Fruit fly (Drosophila melanogaster) whole organism, larva: Measurements from ENCODE around the gene CG2278.

Experiments used
- noc ChIP-seq: fragments of 200-800 bp; sonication (Bioruptor generic); optimal IDR thresholded peaks from 3 replicates; lab custom pipeline; 2019; ENCODE audit warnings: missing biosample characterization, mild to moderate bottlenecking, missing genetic modification characterization, moderate library complexity

Gene CG2278

DNA sequence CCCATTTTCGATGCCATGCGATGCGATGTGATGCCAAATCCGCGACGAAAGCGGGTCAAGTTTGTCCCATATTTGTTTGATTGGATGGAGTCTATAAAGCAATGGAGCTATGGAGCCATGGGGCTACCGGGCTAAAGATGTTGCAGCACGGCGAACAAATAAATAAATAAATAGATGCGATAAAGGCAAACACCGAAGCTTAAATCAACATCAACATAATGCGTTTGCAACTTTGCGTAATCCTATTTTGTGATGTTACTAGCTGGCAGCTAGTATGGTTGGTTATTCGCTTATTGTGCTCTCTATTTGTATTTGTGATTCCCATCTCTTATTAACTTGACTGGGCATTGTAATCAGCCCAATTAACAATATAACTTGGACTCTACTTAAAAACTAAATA is 41.9 kb downstream of the CG2278 start:
- TF ChIP-seq noc (tag; lab: Kevin White, UChicago) = no peak

DNA sequence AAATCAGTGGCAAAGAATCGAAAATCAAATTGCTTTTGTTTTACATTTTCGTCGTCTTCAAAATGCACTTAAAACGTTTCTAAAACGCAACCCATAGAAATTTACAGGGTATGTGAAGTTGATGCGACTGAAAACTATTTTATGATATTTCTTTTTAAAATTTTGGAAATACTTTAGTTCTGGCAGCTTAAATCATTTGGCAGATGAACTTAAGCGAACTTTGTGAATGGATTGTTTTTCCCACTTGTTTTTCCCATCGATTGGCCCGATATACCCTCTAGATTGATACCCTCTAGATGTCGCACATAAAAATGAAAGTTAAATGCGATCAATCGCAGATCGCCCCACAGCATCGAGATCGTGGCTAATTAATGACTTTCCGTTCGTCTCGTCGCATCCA is 43.9 kb downstream of the CG2278 start:
- TF ChIP-seq noc (tag; lab: Kevin White, UChicago) = no peak

DNA sequence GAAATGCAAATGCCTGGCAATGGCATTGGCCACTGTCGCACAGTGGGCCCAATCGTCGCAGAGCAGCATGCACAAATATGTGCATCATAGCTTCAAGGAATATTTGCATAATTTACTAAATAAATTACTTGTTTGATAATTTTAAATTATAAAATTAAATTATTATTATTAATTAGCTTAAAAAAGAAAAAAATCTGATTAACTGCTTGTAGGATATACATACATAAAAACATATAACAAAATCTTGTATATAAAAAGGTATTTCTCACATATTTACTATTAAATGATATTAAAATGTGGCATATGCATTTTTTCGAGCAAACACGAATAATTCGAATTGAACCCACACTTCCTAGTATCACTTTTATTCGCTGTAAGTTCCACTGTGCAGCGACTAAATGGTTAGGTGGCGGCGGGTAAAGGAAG is 44.8 kb downstream of the CG2278 start:
- TF ChIP-seq noc (tag; lab: Kevin White, UChicago) = no peak

DNA sequence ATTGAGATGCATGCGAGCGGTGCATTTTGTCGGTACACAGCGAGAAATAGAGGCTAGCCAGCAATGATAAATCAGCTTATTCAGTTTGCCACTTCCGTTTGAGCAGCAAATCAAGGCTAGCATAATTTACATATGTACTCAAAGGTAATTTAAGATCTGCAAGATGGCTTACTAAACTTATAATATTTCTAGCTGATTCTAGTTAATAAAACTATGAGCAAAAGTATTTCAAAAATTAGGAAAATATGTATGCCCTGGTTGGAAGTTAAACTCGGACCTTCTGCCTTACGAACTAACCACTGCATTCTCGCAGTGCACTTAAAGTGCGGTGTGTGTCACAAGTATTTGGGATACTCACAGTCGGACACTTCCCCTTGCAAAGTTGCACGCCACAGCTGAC is 47.2 kb downstream of the CG2278 start:
- no peak for TF ChIP-seq noc (tag; lab: Kevin White, UChicago)

DNA sequence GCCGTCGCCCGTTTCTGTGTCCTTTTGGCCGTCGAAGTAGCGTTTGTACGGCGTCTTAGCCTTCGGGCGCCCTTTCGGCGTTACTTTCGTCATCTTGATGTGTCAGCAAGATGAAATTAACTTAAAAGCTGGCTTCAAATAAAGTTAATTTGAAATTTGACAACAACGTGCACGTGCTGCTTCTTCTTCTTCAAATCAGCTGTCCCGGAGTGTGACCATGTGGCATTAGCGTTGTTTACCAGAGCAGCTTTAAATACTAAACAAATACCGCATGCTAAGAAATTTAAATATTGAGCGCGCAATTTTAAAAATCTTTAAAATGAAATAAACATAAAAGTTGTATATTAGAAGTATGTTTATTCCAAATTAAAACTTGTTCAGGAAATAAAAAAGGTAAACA is 49.1 kb downstream of the CG2278 start, which contains the start of gene CG2260:
CG2260 (minus strand) TSS at position 209 of the 400 bp plus-strand sequence.
- TF ChIP-seq noc (tag; lab: Kevin White, UChicago) = no peak

DNA sequence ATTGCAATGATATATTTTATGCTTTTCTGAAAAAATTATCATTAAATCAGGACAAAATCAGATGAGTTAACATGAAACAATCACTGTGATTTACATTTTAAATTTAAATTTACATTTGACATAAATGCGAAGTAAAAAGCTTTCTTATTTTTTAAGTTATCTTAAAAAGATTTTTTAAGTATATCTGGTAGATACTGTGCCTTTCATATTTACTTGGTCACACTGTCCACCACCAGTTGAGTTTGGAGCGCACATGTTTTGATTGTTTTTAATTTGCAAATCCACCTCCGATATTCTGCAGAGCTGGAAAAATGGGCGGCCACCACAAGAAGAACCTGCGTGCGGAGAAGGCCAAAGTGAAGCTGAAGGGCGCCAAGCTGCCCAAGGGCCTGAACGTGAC is 53.3 kb downstream of the CG2278 start, which contains the start of gene CG1575:
CG1575 (plus strand) TSS at position 200 of the 400 bp plus-strand sequence.
- TF ChIP-seq noc (tag; lab: Kevin White, UChicago) = no peak
